Fruit fly (Drosophila melanogaster): ENCODE data around the gene CG12091.

The CG12091 gene

dm6 chr3L:1568225-1569161, 31.9 kb upstream of the CG12091 start, which contains the start of gene CG7879 (continued):
- TF ChIP-seq dimm (GFP tag; IDR thresholded peaks at IDR 0.05) (no peak), CHES-1-like (GFP tag; optimal IDR thresholded peaks at IDR 0.05) (no peak), CG9817 (tag; optimal IDR thresholded peaks at IDR 0.05) (peak; percentile 25), CG32767 (GFP tag; IDR thresholded peaks at IDR 0.05) (peak; percentile 55; the same call in 1 of the 2 replicates), Deaf1 (tag; optimal IDR thresholded peaks at IDR 0.05) (peak; percentile 27), Ets65A (GFP tag) (peak; percentile 81), CG12071 (GFP tag; optimal IDR thresholded peaks at IDR 0.05) (peak; percentile 9), her (GFP tag; optimal IDR thresholded peaks at IDR 0.05) (no peak), Tbp (GFP tag; optimal IDR thresholded peaks at IDR 0.05) (no peak), Lim3 (GFP tag; IDR thresholded peaks at IDR 0.05) (no peak), Opbp (GFP tag; IDR thresholded peaks at IDR 0.05; ENCODE audit: partially characterized antibody) (no peak), NK7.1 (GFP tag; optimal IDR thresholded peaks at IDR 0.05) (no peak), MESR4 (GFP tag; optimal IDR thresholded peaks at IDR 0.05) (peak; percentile 98), ato (GFP tag; IDR thresholded peaks at IDR 0.05; ENCODE audit: partially characterized antibody) (0 out of 2 replicates have a peak, but pooled peaks have one; percentile 23), Sin3A (optimal IDR thresholded peaks at IDR 0.05) (peak; percentile 62), CG13287 (GFP tag; IDR thresholded peaks at IDR 0.05; ENCODE audit: partially characterized antibody) (peak; percentile 32; the same call in 1 of the 2 replicates), lmd (GFP tag; IDR thresholded peaks at IDR 0.05) (peak; percentile 33; the same call in 1 of the 2 replicates), CG16863 (GFP tag; optimal IDR thresholded peaks at IDR 0.05) (no peak), Fer3 (tag; optimal IDR thresholded peaks at IDR 0.05) (no peak), ems (GFP tag; optimal IDR thresholded peaks at IDR 0.05) (no peak), CoRest (tag; optimal IDR thresholded peaks at IDR 0.05) (peak; percentile 46), H2.0 (GFP tag; IDR thresholded peaks at IDR 0.05) (0 out of 2 replicates have a peak, but pooled peaks have one; percentile 13), CG10565 (GFP tag; optimal IDR thresholded peaks at IDR 0.05) (no peak), ro (GFP tag; IDR thresholded peaks at IDR 0.05) (no peak), Hey (tag; optimal IDR thresholded peaks at IDR 0.05) (no peak), CG8388 (GFP tag; optimal IDR thresholded peaks at IDR 0.05) (no peak), Xrp1 (GFP tag; IDR thresholded peaks at IDR 0.05) (0 out of 2 replicates have a peak, but pooled peaks have one; percentile 13), h (optimal IDR thresholded peaks at IDR 0.05) (no peak), nmo (GFP tag; optimal IDR thresholded peaks at IDR 0.05) (peak; percentile 75), CG2129 (GFP tag; IDR thresholded peaks at IDR 0.05; ENCODE audit: partially characterized antibody) (no peak), CG17385 (GFP tag; optimal IDR thresholded peaks at IDR 0.05) (peak; percentile 87), CG11695 (GFP tag; IDR thresholded peaks at IDR 0.05) (no peak), BtbVII (GFP tag; optimal IDR thresholded peaks at IDR 0.05) (peak; percentile 62), bsh (GFP tag; optimal IDR thresholded peaks at IDR 0.05) (no peak), Pdp1 (GFP tag; optimal IDR thresholded peaks at IDR 0.05) (peak in 1 of 2 experiments; percentile 76), croc (GFP tag; conservative IDR thresholded peaks at IDR 0.05) (no peak), Eip74EF (GFP tag; optimal IDR thresholded peaks at IDR 0.05) (no peak), kah (GFP tag; optimal IDR thresholded peaks at IDR 0.05) (no peak), E2f2 (GFP tag; IDR thresholded peaks at IDR 0.05) (no peak), Hmx (GFP tag; optimal IDR thresholded peaks at IDR 0.05) (no peak), phol (tag; optimal IDR thresholded peaks at IDR 0.05) (peak; percentile 99), CG31365 (tag; optimal IDR thresholded peaks at IDR 0.05) (no peak), sob (GFP tag; IDR thresholded peaks at IDR 0.05) (0 out of 2 replicates have a peak, but pooled peaks have one; percentile 18), CG9932 (GFP tag; IDR thresholded peaks at IDR 0.05) (peak; percentile 27; the same call in 1 of the 2 replicates)
